Fruit fly (Drosophila melanogaster): ENCODE results near the gene CG13377.

- TF ChIP-seq ttk (optimal IDR thresholded peaks at IDR 0.05): no peak
- TF ChIP-seq Myc (optimal IDR thresholded peaks at IDR 0.05): no peak
- TF ChIP-seq psq (optimal IDR thresholded peaks at IDR 0.05): no peak
- no peak for TF ChIP-seq h (optimal IDR thresholded peaks at IDR 0.05)
Measured at dm6 chrX:247329-247728, 16.5 kb downstream of the CG13377 start.
